Worm (Caenorhabditis elegans) whole organism, L4 larva: ENCODE data around the gene F35H12.6.
A peak's percentile ranks its signal among the peaks of the same experiment; 100 is the strongest.

Source experiments
- D1046.2 ChIP-seq: fragments of 200-800 bp; sonication (Bioruptor generic); IDR thresholded peaks from 2 replicates; pipeline ENCODE4 v1.3.6; 2022; ENCODE audit warnings: missing genetic modification characterization, missing compliant biosample characterization
- F44E2.7 ChIP-seq: fragments of 200-800 bp; sonication (Bioruptor generic); IDR thresholded peaks from 2 replicates; pipeline ENCODE4 v2.1.2; 2022; ENCODE audit warnings: missing genetic modification characterization, missing compliant biosample characterization
- R02D3.7 ChIP-seq: fragments of 150-350 bp; sonication (generic microtip); optimal IDR thresholded peaks from 3 replicates; lab custom pipeline; 2014; ENCODE audit warnings: missing biosample characterization, missing genetic modification characterization
- Y48G9A.11 ChIP-seq: fragments of 200-800 bp; sonication (Bioruptor generic); IDR thresholded peaks from 2 replicates; pipeline ENCODE4 v1.3.6; 2022; ENCODE audit warnings: missing genetic modification reagents, missing genetic modification characterization, missing compliant biosample characterization
- Y75B8A.6 ChIP-seq: fragments of 200-800 bp; sonication (Bioruptor generic); IDR thresholded peaks from 2 replicates; pipeline ENCODE4 v1.3.6; 2022; ENCODE audit warnings: missing genetic modification reagents, missing genetic modification characterization, missing compliant biosample characterization
- ZK337.2 ChIP-seq: fragments of 200-800 bp; sonication (Bioruptor generic); IDR thresholded peaks from 2 replicates; pipeline ENCODE4 v1.3.6; 2022; ENCODE audit warnings: missing genetic modification reagents, missing genetic modification characterization, missing compliant biosample characterization
- ZK546.5 ChIP-seq, 2 experiments: sonication (generic microtip); optimal IDR thresholded peaks; 2 replicates each; lab custom pipeline; 2017; ENCODE audit warnings: missing biosample characterization in 2 of 2, missing genetic modification characterization in 2 of 2
- aha-1 ChIP-seq: fragments of 150-350 bp; peaks from one replicate; lab custom pipeline; 2014; ENCODE audit warnings: missing biosample characterization, missing genetic modification characterization
- arid-1 ChIP-seq: fragments of 200-800 bp; sonication (Bioruptor generic); conservative IDR thresholded peaks from 2 replicates; pipeline ENCODE4 v1.3.6; 2022; ENCODE audit warnings: missing genetic modification reagents, missing genetic modification characterization, missing compliant biosample characterization
- ceh-44 ChIP-seq: fragments of 200-800 bp; sonication (Bioruptor generic); IDR thresholded peaks from 2 replicates; pipeline ENCODE4 v1.3.6; 2022; ENCODE audit warnings: missing genetic modification reagents, missing genetic modification characterization, missing compliant biosample characterization
- ceh-82 ChIP-seq: sonication (generic microtip); optimal IDR thresholded peaks from 2 replicates; lab custom pipeline; 2017; ENCODE audit warnings: missing biosample characterization, missing genetic modification characterization
- cey-2 ChIP-seq: sonication (generic microtip); optimal IDR thresholded peaks from 3 replicates; lab custom pipeline; 2017; ENCODE audit warnings: missing genetic modification characterization, mild to moderate bottlenecking, missing compliant biosample characterization, antibody characterized with exemption, borderline replicate concordance; ENCODE audit not compliant: insufficient read depth
- daf-8 ChIP-seq: fragments of 200-800 bp; sonication (Bioruptor generic); IDR thresholded peaks from 2 replicates; pipeline ENCODE4 v1.3.6; 2022; ENCODE audit warnings: missing genetic modification characterization, missing compliant biosample characterization
- dmd-6 ChIP-seq: fragments of 200-800 bp; sonication (Bioruptor generic); IDR thresholded peaks from 2 replicates; pipeline ENCODE4 v1.3.6; 2022; ENCODE audit warnings: missing genetic modification reagents, missing genetic modification characterization, missing compliant biosample characterization
- dmd-8 ChIP-seq: fragments of 200-800 bp; sonication (Bioruptor generic); IDR thresholded peaks from 2 replicates; pipeline ENCODE4 v1.3.6; 2022; ENCODE audit warnings: missing genetic modification characterization, missing compliant biosample characterization
- dmd-9 ChIP-seq: fragments of 200-800 bp; sonication (Bioruptor generic); IDR thresholded peaks from 2 replicates; pipeline ENCODE4 v1.3.6; 2022; ENCODE audit warnings: missing genetic modification reagents, missing genetic modification characterization, missing compliant biosample characterization
- dve-1 ChIP-seq: sonication (generic microtip); optimal IDR thresholded peaks from 2 replicates; lab custom pipeline; 2017; ENCODE audit warnings: antibody characterized with exemption, mild to moderate bottlenecking, missing genetic modification characterization, missing compliant biosample characterization; ENCODE audit not compliant: insufficient read depth
- hlh-11 ChIP-seq: fragments of 200-800 bp; sonication (Bioruptor generic); optimal IDR thresholded peaks from 2 replicates; lab custom pipeline; 2018; ENCODE audit warnings: mild to moderate bottlenecking, missing genetic modification characterization, missing compliant biosample characterization
- hlh-30 ChIP-seq: sonication (generic microtip); optimal IDR thresholded peaks from 2 replicates; lab custom pipeline; 2017; ENCODE audit warnings: antibody characterized with exemption, mild to moderate bottlenecking, missing genetic modification characterization, missing compliant biosample characterization; ENCODE audit not compliant: insufficient read depth
- lim-7 ChIP-seq: fragments of 200-800 bp; sonication (Bioruptor generic); IDR thresholded peaks from 2 replicates; pipeline ENCODE4 v1.3.6; 2022; ENCODE audit warnings: missing genetic modification characterization, missing compliant biosample characterization
- lin-15B ChIP-seq: fragments of 150-350 bp; sonication (generic microtip); optimal IDR thresholded peaks from 3 replicates; lab custom pipeline; 2014; ENCODE audit warnings: missing biosample characterization, missing genetic modification characterization
- lin-29 ChIP-seq: fragments of 200-800 bp; sonication (Bioruptor generic); IDR thresholded peaks from 2 replicates; pipeline ENCODE4 v1.3.6; 2022; ENCODE audit warnings: missing genetic modification reagents, missing genetic modification characterization, missing compliant biosample characterization
- lin-38 ChIP-seq: fragments of 200-800 bp; sonication (Bioruptor generic); IDR thresholded peaks from 2 replicates; pipeline ENCODE4 v1.3.6; 2022; ENCODE audit warnings: missing genetic modification reagents, missing genetic modification characterization, missing compliant biosample characterization
- madf-9 ChIP-seq: fragments of 200-800 bp; sonication (Bioruptor generic); conservative IDR thresholded peaks from 2 replicates; pipeline ENCODE4 v1.3.6; 2022; ENCODE audit warnings: missing genetic modification reagents, missing genetic modification characterization, missing compliant biosample characterization
- mep-1 ChIP-seq: fragments of 150-350 bp; sonication (generic microtip); optimal IDR thresholded peaks from 3 replicates; lab custom pipeline; 2014; ENCODE audit warnings: missing biosample characterization, missing genetic modification characterization
- mes-2 ChIP-seq: sonication (generic microtip); optimal IDR thresholded peaks from 2 replicates; lab custom pipeline; 2016; ENCODE audit warnings: missing genotype, mild to moderate bottlenecking, missing genetic modification characterization, missing compliant biosample characterization; ENCODE audit not compliant: poor library complexity, severe bottlenecking
- mxl-2 ChIP-seq: fragments of 200-800 bp; sonication (Bioruptor generic); conservative IDR thresholded peaks from 2 replicates; pipeline ENCODE4 v1.3.6; 2022; ENCODE audit warnings: missing genetic modification reagents, missing genetic modification characterization, missing compliant biosample characterization
- nhr-10 ChIP-seq: fragments of 150-350 bp; optimal IDR thresholded peaks from 2 replicates; lab custom pipeline; 2014; ENCODE audit warnings: missing biosample characterization, missing genetic modification characterization
- nhr-102 ChIP-seq: sonication (generic microtip); optimal IDR thresholded peaks from 2 replicates; lab custom pipeline; 2016; ENCODE audit warnings: mild to moderate bottlenecking, missing genetic modification characterization, moderate library complexity, missing compliant biosample characterization
- nhr-25 ChIP-seq: sonication (generic microtip); optimal IDR thresholded peaks from 2 replicates; lab custom pipeline; 2017; ENCODE audit warnings: missing genetic modification characterization, mild to moderate bottlenecking, missing compliant biosample characterization, antibody characterized with exemption, moderate library complexity, borderline replicate concordance; ENCODE audit not compliant: insufficient read depth
- nhr-48 ChIP-seq: sonication (generic microtip); optimal IDR thresholded peaks from 2 replicates; lab custom pipeline; 2016; ENCODE audit warnings: mild to moderate bottlenecking, missing genetic modification characterization, missing compliant biosample characterization
- nhr-6 ChIP-seq: fragments of 150-350 bp; optimal IDR thresholded peaks from 2 replicates; lab custom pipeline; 2014; ENCODE audit warnings: missing biosample characterization, missing genetic modification characterization
- pha-4 ChIP-seq, 2 experiments: fragments of 150-350 bp in 1 of 2; fragments of 200-800 bp in 1 of 2; sonication (Bioruptor generic) in 1 of 2; IDR thresholded peaks in 1 of 2; optimal IDR thresholded peaks in 1 of 2; 2 replicates each; pipeline versions ENCODE4 v1.3.6 to Lab custom; 2014 to 2022; ENCODE audit warnings: missing genetic modification characterization in 2 of 2, missing genetic modification reagents in 2 of 2, missing biosample characterization in 1 of 2, missing compliant biosample characterization in 1 of 2
- sdz-12 ChIP-seq: fragments of 200-800 bp; sonication (Bioruptor generic); optimal IDR thresholded peaks from 2 replicates; lab custom pipeline; 2018; ENCODE audit warnings: mild to moderate bottlenecking, missing genetic modification characterization, missing compliant biosample characterization
- set-16 ChIP-seq: fragments of 200-800 bp; sonication (Bioruptor generic); IDR thresholded peaks from 2 replicates; pipeline ENCODE4 v1.3.6; 2022; ENCODE audit warnings: missing genetic modification reagents, missing genetic modification characterization, missing compliant biosample characterization
- skn-1 ChIP-seq: fragments of 150-350 bp; optimal IDR thresholded peaks from 2 replicates; lab custom pipeline; 2014; ENCODE audit warnings: missing biosample characterization, missing genetic modification characterization
- snpc-1.2 ChIP-seq: fragments of 200-800 bp; sonication (Bioruptor generic); IDR thresholded peaks from 2 replicates; pipeline ENCODE4 v1.3.6; 2022; ENCODE audit warnings: missing genetic modification reagents, missing genetic modification characterization, missing compliant biosample characterization
- spr-1 ChIP-seq: sonication (generic microtip); optimal IDR thresholded peaks from 2 replicates; lab custom pipeline; 2016; ENCODE audit warnings: mild to moderate bottlenecking, missing genetic modification characterization, missing compliant biosample characterization
- spr-3 ChIP-seq: fragments of 200-800 bp; sonication (Bioruptor generic); optimal IDR thresholded peaks from 2 replicates; lab custom pipeline; 2018; ENCODE audit warnings: mild to moderate bottlenecking, missing genetic modification characterization, missing compliant biosample characterization
- tag-97 ChIP-seq: fragments of 200-800 bp; sonication (Bioruptor generic); IDR thresholded peaks from 2 replicates; pipeline ENCODE4 v1.3.6; 2022; ENCODE audit warnings: missing genetic modification characterization, missing compliant biosample characterization
- tra-1 ChIP-seq: fragments of 200-800 bp; sonication (Bioruptor generic); IDR thresholded peaks from 2 replicates; pipeline ENCODE4 v1.3.6; 2022; ENCODE audit warnings: missing genetic modification reagents, missing genetic modification characterization, missing compliant biosample characterization
- unc-62 ChIP-seq, 3 experiments: fragments of 150-350 bp in 1 of 3; sonication (generic microtip); optimal IDR thresholded peaks in 2 of 3; peaks in 1 of 3; 1 replicate in 1 of 3; 2 replicates in 2 of 3; lab custom pipeline; 2014 to 2017; ENCODE audit warnings: missing biosample characterization in 3 of 3, missing genetic modification characterization in 3 of 3, missing genetic modification reagents in 3 of 3, missing genotype in 1 of 3
- zag-1 ChIP-seq: fragments of 150-350 bp; optimal IDR thresholded peaks from 2 replicates; lab custom pipeline; 2014; ENCODE audit warnings: missing biosample characterization, missing genetic modification characterization
- zip-11 ChIP-seq: fragments of 200-800 bp; sonication (Bioruptor generic); IDR thresholded peaks from 2 replicates; pipeline ENCODE4 v1.3.6; 2022; ENCODE audit warnings: missing genetic modification characterization, missing compliant biosample characterization
- zip-2 ChIP-seq: fragments of 150-350 bp; optimal IDR thresholded peaks from 2 replicates; lab custom pipeline; 2014; ENCODE audit warnings: missing biosample characterization, missing genetic modification characterization

F35H12.6 gene

ce11 chrX:864293-864731, 48.8 kb upstream of the F35H12.6 start (continued):
- no peak for TF ChIP-seq zip-2
- peak; percentile 85 for TF ChIP-seq nhr-48 (tag; lab: Kevin White, UChicago)
- TF ChIP-seq nhr-10 (tag; lab: Kevin White, UChicago): peak; percentile 15
- TF ChIP-seq lin-29 (GFP tag; lab: Robert Waterston, UW): no peak
- TF ChIP-seq lin-15B (tag; lab: Kevin White, UChicago): no peak
- TF ChIP-seq hlh-11 (tag; lab: Kevin White, UChicago): peak; percentile 73
- TF ChIP-seq snpc-1.2 (GFP tag; lab: Robert Waterston, UW): no peak
- no peak for TF ChIP-seq spr-3 (GFP tag; lab: Kevin White, UChicago)
- TF ChIP-seq dve-1 (tag; lab: Kevin White, UChicago): peak; percentile 14
- TF ChIP-seq lin-38 (GFP tag; lab: Robert Waterston, UW): no peak
- TF ChIP-seq mes-2 (tag; lab: Kevin White, UChicago): no peak
- peak; percentile 74 for TF ChIP-seq hlh-30 (tag; lab: Kevin White, UChicago)
- no peak for TF ChIP-seq mxl-2 (GFP tag; lab: Robert Waterston, UW)
- no peak for TF ChIP-seq zip-11
- TF ChIP-seq R02D3.7 (tag; lab: Kevin White, UChicago): no peak
- TF ChIP-seq spr-1: no peak
- no peak for TF ChIP-seq dmd-8 (GFP tag; lab: Robert Waterston, UW)
- no peak for TF ChIP-seq ceh-82
- peak; percentile 53 for TF ChIP-seq dmd-6 (GFP tag; lab: Robert Waterston, UW)
- TF ChIP-seq pha-4 (GFP tag; IDR thresholded peaks at IDR 0.05; lab: Robert Waterston, UW): no peak
- TF ChIP-seq pha-4 (tag; optimal IDR thresholded peaks at IDR 0.05; lab: Kevin White, UChicago): no peak

- TF ChIP-seq snpc-1.2 (GFP tag; lab: Robert Waterston, UW) (peak; percentile 56; the same call in 1 of the 2 replicates), nhr-6 (tag; lab: Kevin White, UChicago) (no peak), madf-9 (0 out of 2 replicates have a peak, but pooled peaks have one; percentile 20), ceh-44 (GFP tag; lab: Robert Waterston, UW) (0 out of 2 replicates have a peak, but pooled peaks have one; percentile 8), F44E2.7 (GFP tag; lab: Robert Waterston, UW) (no peak), spr-1 (no peak), Y75B8A.6 (GFP tag; lab: Robert Waterston, UW) (no peak), dmd-9 (GFP tag; lab: Robert Waterston, UW) (0 out of 2 replicates have a peak, but pooled peaks have one; percentile 42), mxl-2 (GFP tag; lab: Robert Waterston, UW) (0 out of 2 replicates have a peak, but pooled peaks have one; percentile 55), hlh-30 (tag; lab: Kevin White, UChicago) (peak; percentile 42), ZK337.2 (GFP tag; lab: Robert Waterston, UW) (no peak), skn-1 (no peak), spr-3 (GFP tag; lab: Kevin White, UChicago) (no peak), hlh-11 (tag; lab: Kevin White, UChicago) (peak; percentile 5), aha-1 (tag; lab: Kevin White, UChicago) (peak; percentile 86), D1046.2 (0 out of 2 replicates have a peak, but pooled peaks have one; percentile 25), cey-2 (tag; lab: Kevin White, UChicago) (no peak), lim-7 (GFP tag; lab: Robert Waterston, UW) (peak; percentile 55; the same call in 1 of the 2 replicates), Y48G9A.11 (GFP tag; lab: Robert Waterston, UW) (0 out of 2 replicates have a peak, but pooled peaks have one; percentile 13), dmd-6 (GFP tag; lab: Robert Waterston, UW) (peak; percentile 21; the same call in 1 of the 2 replicates), tag-97 (no peak), arid-1 (peak; percentile 57)
Measured at ce11 chrX:865214-865613, 47.9 kb upstream of the F35H12.6 start.

ce11 chrX:871020-871419, 42.1 kb upstream of the F35H12.6 start, which contains the start of gene lgl-1:
TSS of gene lgl-1 (minus strand) at chrX:871089.
- TF ChIP-seq lim-7 (GFP tag; lab: Robert Waterston, UW) (no peak), nhr-102 (tag; lab: Kevin White, UChicago) (no peak), nhr-25 (no peak), set-16 (GFP tag; lab: Robert Waterston, UW) (peak; percentile 37; the same call in 1 of the 2 replicates), sdz-12 (GFP tag; lab: Kevin White, UChicago) (no peak), mep-1 (tag; lab: Kevin White, UChicago) (peak; percentile 45), daf-8 (GFP tag; lab: Robert Waterston, UW) (no peak), ceh-44 (GFP tag; lab: Robert Waterston, UW) (no peak), ZK546.5 (tag; optimal IDR thresholded peaks at IDR 0.05; lab: Kevin White, UChicago) (no peak), Y48G9A.11 (GFP tag; lab: Robert Waterston, UW) (no peak), tra-1 (GFP tag; lab: Robert Waterston, UW) (no peak), snpc-1.2 (GFP tag; lab: Robert Waterston, UW) (no peak), unc-62 (GFP tag; optimal IDR thresholded peaks at IDR 0.05 in 1 of 2; lab: Kevin White, UChicago) (no peak), unc-62 (tag; optimal IDR thresholded peaks at IDR 0.05; lab: Kevin White, UChicago) (no peak), zag-1 (tag; lab: Kevin White, UChicago) (no peak)
